Worm (Caenorhabditis elegans): ENCODE results near the gene T24E12.6.

DNA sequence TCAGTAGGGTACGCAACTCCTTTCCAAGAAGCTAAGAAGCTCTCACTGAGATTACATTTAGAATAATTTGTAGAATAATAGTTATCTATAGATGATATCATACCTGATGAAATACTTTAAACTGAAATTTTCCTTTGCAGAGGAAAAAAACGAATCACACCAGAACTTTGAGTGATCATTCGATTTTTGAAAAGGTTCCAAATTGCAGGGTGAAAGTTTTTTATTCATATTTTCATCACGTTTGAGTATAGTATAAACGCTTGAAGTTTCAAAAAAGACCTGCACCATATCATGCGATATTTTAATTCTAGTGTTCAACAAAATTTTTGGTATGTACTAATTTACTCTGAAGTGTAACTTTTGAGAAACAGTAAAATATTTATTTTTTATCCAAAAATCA, 46.9 kb downstream of the T24E12.6 start, which contains the start of gene srh-100:
- TF ChIP-seq ztf-29 (GFP tag; IDR thresholded peaks at IDR 0.05) = no peak
- no peak for TF ChIP-seq T22C8.4 (GFP tag; IDR thresholded peaks at IDR 0.05)
- no peak for TF ChIP-seq ztf-23 (GFP tag; IDR thresholded peaks at IDR 0.05)
- no peak for TF ChIP-seq flt-1 (GFP tag; IDR thresholded peaks at IDR 0.05)
- TF ChIP-seq ref-1 (GFP tag; conservative IDR thresholded peaks at IDR 0.05) = no peak
- no peak for TF ChIP-seq tab-1 (GFP tag; IDR thresholded peaks at IDR 0.05)

Measured in whole organism, midembryonic.